Worm (Caenorhabditis elegans): ENCODE data around the gene mab-21.

ce11 chrIII:4647878-4648277, 47.3 kb downstream of the mab-21 start, which contains the start of gene T23F11.6:
- TF ChIP-seq nhr-19 (GFP tag; conservative IDR thresholded peaks at IDR 0.05): no peak
- no peak for TF ChIP-seq skn-1 (tag; optimal IDR thresholded peaks at IDR 0.05)
- TF ChIP-seq nhr-28 (tag; optimal IDR thresholded peaks at IDR 0.05): no peak
- no peak for TF ChIP-seq hlh-17 (GFP tag; optimal IDR thresholded peaks at IDR 0.05; ENCODE audit: borderline replicate concordance)
- TF ChIP-seq elt-3 (tag; optimal IDR thresholded peaks at IDR 0.05): no peak
- no peak for TF ChIP-seq snpc-4 (tag; optimal IDR thresholded peaks at IDR 0.05)
- no peak for TF ChIP-seq mdl-1 (tag; optimal IDR thresholded peaks at IDR 0.05)
- no peak for TF ChIP-seq C04F5.9 (tag; optimal IDR thresholded peaks at IDR 0.05)
- TF ChIP-seq unc-86 (tag; optimal IDR thresholded peaks at IDR 0.05): no peak
- no peak for TF ChIP-seq zag-1 (tag; optimal IDR thresholded peaks at IDR 0.05)
- no peak for TF ChIP-seq tbx-2 (tag; optimal IDR thresholded peaks at IDR 0.05)
- TF ChIP-seq ztf-4 (tag; optimal IDR thresholded peaks at IDR 0.05): no peak
- TF ChIP-seq nhr-237 (tag; optimal IDR thresholded peaks at IDR 0.05): no peak
